Worm (Caenorhabditis elegans): ENCODE measurements around the gene scpl-4.

Gene scpl-4

DNA sequence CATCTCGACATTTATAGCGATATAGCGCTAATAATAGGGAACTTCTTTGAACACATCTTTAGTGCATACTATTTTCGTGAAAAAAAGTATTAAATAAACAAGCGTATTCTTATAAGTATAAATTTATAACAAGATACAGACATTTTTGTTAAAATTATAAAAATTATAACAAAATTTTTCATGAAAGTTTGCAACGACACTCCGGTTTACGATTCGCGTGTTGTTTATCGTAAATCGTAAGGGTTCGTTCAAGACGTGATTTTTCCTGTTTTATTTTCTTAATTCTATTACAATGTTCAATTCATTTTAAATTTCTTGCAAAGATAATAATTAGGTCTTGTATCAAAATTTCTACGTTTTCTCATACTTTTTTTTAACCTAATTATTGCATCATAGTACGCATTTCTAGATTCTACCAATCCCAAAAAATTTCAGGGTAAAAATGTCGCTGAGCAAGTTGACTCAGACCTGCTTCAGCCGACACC is at the start of gene scpl-4:
Gene scpl-4 (plus strand): TSS at position 435 of the 485 bp plus-strand sequence.
- peak; percentile 21 for TF ChIP-seq R02D3.7 (tag; optimal IDR thresholded peaks at IDR 0.05)
- no peak for TF ChIP-seq nhr-11 (tag; optimal IDR thresholded peaks at IDR 0.05)
- TF ChIP-seq T20F7.1 (GFP tag; optimal IDR thresholded peaks at IDR 0.05), result peak; percentile 88

DNA sequence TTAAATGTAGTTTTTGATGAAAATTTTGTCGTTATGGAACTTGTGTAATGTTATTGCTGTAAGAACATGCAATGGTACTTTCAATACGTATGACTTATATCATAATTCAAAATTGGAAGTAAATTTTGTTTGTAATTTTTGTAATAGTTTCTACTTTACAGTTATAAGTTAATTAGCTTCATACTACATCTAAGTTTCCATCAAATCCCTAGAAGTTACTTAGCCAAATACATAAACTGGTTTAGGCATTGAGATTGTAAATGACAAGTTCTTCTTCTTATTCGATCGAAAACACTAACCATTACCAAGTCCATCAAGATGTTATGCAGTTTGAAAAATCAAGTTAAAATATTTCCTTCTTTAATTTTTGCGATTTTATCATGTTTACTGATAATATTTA is 49.2 kb upstream of the scpl-4 start, which contains the start of gene F32G8.2:
Gene F32G8.2 (plus strand): TSS at position 301 of the 400 bp plus-strand sequence.
- TF ChIP-seq mep-1 (tag; optimal IDR thresholded peaks at IDR 0.05) (no peak), Y48G9A.11 (GFP tag; IDR thresholded peaks at IDR 0.05) (no peak), aha-1 (tag) (no peak), madf-9 (GFP tag; conservative IDR thresholded peaks at IDR 0.05) (no peak), php-3 (GFP tag; IDR thresholded peaks at IDR 0.05) (no peak), mdt-29 (GFP tag; IDR thresholded peaks at IDR 0.05) (no peak), egl-43 (GFP tag; IDR thresholded peaks at IDR 0.05) (no peak), zfp-2 (tag; optimal IDR thresholded peaks at IDR 0.05) (no peak), unc-39 (tag; optimal IDR thresholded peaks at IDR 0.05) (no peak), dmd-6 (GFP tag; IDR thresholded peaks at IDR 0.05) (no peak), ceh-28 (tag; optimal IDR thresholded peaks at IDR 0.05) (no peak), daf-19 (GFP tag; conservative IDR thresholded peaks at IDR 0.05) (no peak), nhr-102 (tag; optimal IDR thresholded peaks at IDR 0.05) (no peak), rbr-2 (tag; optimal IDR thresholded peaks at IDR 0.05) (no peak), lin-13 (GFP tag; optimal IDR thresholded peaks at IDR 0.05) (no peak), Y105C5A.15 (GFP tag; IDR thresholded peaks at IDR 0.05) (no peak)

DNA sequence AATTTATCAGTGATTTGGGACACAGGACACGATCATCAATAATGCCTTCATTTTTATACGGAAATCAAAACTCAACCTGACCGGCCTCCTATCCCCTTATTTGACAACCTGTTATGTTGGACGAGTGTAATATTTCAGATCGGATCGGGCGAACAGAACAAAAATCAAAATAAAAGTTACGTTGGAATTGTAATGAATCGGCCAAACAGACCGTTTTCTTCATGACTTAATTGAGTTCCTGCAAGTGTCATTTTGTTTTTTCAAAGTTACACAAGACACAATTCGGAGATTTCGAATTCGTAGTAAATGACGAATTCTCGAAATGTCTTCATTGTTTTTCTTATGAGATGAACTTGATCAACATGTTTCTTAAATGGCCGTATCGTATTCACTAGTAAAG is 43.7 kb upstream of the scpl-4 start, which contains the start of gene F32G8.3:
Gene F32G8.3 (minus strand): TSS at position 101 of the 400 bp plus-strand sequence.
- TF ChIP-seq mdl-1 (tag; optimal IDR thresholded peaks at IDR 0.05) (no peak), daf-19 (GFP tag; conservative IDR thresholded peaks at IDR 0.05) (no peak), lsy-2 (tag; optimal IDR thresholded peaks at IDR 0.05) (no peak), ceh-44 (GFP tag; IDR thresholded peaks at IDR 0.05) (no peak), nhr-102 (tag; optimal IDR thresholded peaks at IDR 0.05) (no peak), F49E8.2 (tag; optimal IDR thresholded peaks at IDR 0.05; ENCODE audit: borderline replicate concordance) (no peak), ceh-82 (tag; optimal IDR thresholded peaks at IDR 0.05) (no peak), Y48G9A.11 (GFP tag; IDR thresholded peaks at IDR 0.05) (no peak), daf-16 (GFP tag; optimal IDR thresholded peaks at IDR 0.05) (no peak), daf-16 (tag; optimal IDR thresholded peaks at IDR 0.05) (no peak), zip-2 (tag; optimal IDR thresholded peaks at IDR 0.05) (no peak), ZK337.2 (GFP tag; IDR thresholded peaks at IDR 0.05) (no peak), tag-97 (GFP tag; IDR thresholded peaks at IDR 0.05) (no peak), aly-2 (tag; optimal IDR thresholded peaks at IDR 0.05) (no peak), dmd-6 (GFP tag; IDR thresholded peaks at IDR 0.05) (no peak), set-16 (GFP tag; IDR thresholded peaks at IDR 0.05) (no peak), lin-15B (tag; optimal IDR thresholded peaks at IDR 0.05) (no peak), dve-1 (tag; optimal IDR thresholded peaks at IDR 0.05; ENCODE audit: insufficient read depth) (no peak)

DNA sequence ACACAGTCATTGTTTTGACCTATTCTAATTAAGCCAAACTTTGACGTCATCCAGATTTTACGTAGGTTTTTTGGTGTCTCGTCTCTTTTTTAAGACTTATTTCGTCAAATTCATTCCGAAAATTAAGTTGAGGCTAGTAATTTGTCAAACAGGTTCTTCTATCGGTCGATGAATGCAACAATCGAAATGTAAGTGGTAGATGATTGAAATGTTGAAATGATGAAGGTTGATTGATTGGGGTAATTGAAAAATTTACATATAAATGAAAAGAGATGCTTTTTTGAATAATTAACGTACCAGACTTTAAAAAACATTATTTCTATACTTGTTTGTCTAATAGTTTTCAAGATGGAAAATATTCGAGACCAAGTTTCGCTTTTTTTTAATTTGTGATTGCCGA is 42.5 kb upstream of the scpl-4 start:
- TF ChIP-seq unc-62 (GFP tag; optimal IDR thresholded peaks at IDR 0.05 in 1 of 2) (peak in 1 of 2 experiments; percentile 85), unc-62 (tag; optimal IDR thresholded peaks at IDR 0.05) (no peak), lim-7 (GFP tag; IDR thresholded peaks at IDR 0.05) (no peak)

DNA sequence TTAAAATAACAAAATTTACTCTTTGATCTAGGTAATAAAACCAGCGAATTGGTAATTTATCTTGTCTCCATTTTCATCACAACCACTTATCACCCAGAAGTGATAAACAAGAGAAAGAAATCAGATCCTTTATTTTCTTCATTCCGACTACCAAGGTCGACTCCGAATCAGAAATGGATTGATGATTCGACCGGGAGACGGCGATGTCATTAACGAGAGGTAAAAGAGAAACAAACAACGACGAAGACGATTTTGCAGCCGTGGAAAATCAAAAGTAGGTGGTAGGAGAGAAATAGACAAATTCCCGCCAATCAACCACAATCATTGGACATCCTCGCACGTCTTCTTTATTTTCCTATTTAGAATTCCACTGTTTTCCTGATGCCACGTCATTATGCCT is 41.8 kb upstream of the scpl-4 start:
- no peak for TF ChIP-seq dve-1 (tag; optimal IDR thresholded peaks at IDR 0.05; ENCODE audit: insufficient read depth)
- TF ChIP-seq nhr-28 (tag; optimal IDR thresholded peaks at IDR 0.05), result peak; percentile 49
